Fruit fly (Drosophila melanogaster) whole organism, embryonic: ENCODE data around the gene CG15375.
A peak's percentile ranks its signal among the peaks of the same experiment; 100 is the strongest.

Source experiments
- Abd-B ChIP-seq: fragments of 200-800 bp; sonication (Bioruptor generic); optimal IDR thresholded peaks from 2 replicates; lab custom pipeline; 2018; ENCODE audit warnings: missing biosample characterization, mild to moderate bottlenecking, missing genetic modification characterization, moderate library complexity
- CG12659 ChIP-seq: fragments of 200-800 bp; sonication (Bioruptor generic); optimal IDR thresholded peaks from 3 replicates; lab custom pipeline; 2017; ENCODE audit warnings: mild to moderate bottlenecking, missing biosample characterization, missing genetic modification reagents, missing genetic modification characterization
- CG13775 ChIP-seq: fragments of 200-800 bp; sonication (Bioruptor generic); optimal IDR thresholded peaks from 3 replicates; lab custom pipeline; 2017; ENCODE audit warnings: missing biosample characterization, mild to moderate bottlenecking, missing genetic modification characterization
- CG14667 ChIP-seq: fragments of 200-800 bp; sonication (Bioruptor generic); IDR thresholded peaks from 2 replicates; pipeline ENCODE4 v1.3.6; 2022; ENCODE audit warnings: missing biosample characterization, missing genetic modification characterization
- CG14710 ChIP-seq: fragments of 200-800 bp; sonication (Bioruptor generic); optimal IDR thresholded peaks from 3 replicates; lab custom pipeline; 2019; ENCODE audit warnings: missing biosample characterization, mild to moderate bottlenecking, missing genetic modification characterization, moderate library complexity
- CG16813 ChIP-seq: fragments of 200-800 bp; sonication (Bioruptor generic); IDR thresholded peaks from 3 replicates; pipeline ENCODE4 v1.3.6; 2022; ENCODE audit warnings: missing biosample characterization, missing genetic modification characterization; ENCODE audit not compliant: partially characterized antibody
- CG17361 ChIP-seq: fragments of 200-800 bp; sonication (Bioruptor generic); IDR thresholded peaks from 3 replicates; pipeline ENCODE4 v1.3.6; 2022; ENCODE audit warnings: missing biosample characterization, missing genetic modification characterization
- CG17385 ChIP-seq: fragments of 200-800 bp; sonication (Bioruptor generic); optimal IDR thresholded peaks from 3 replicates; lab custom pipeline; 2018; ENCODE audit warnings: missing biosample characterization, mild to moderate bottlenecking, missing genetic modification characterization
- CG17612 ChIP-seq: fragments of 200-800 bp; sonication (Bioruptor generic); IDR thresholded peaks from 2 replicates; pipeline ENCODE4 v1.3.6; 2022; ENCODE audit warnings: missing biosample characterization, missing genetic modification characterization
- CG17829 ChIP-seq: fragments of 200-800 bp; optimal IDR thresholded peaks from 2 replicates; lab custom pipeline; 2019; ENCODE audit warnings: missing biosample characterization, mild to moderate bottlenecking, missing genetic modification characterization, moderate library complexity
- CG2875 ChIP-seq: fragments of 200-800 bp; sonication (Bioruptor generic); optimal IDR thresholded peaks from 2 replicates; lab custom pipeline; 2017; ENCODE audit warnings: missing biosample characterization, mild to moderate bottlenecking, missing genetic modification characterization, missing genetic modification reagents
- CG31441 ChIP-seq: fragments of 200-800 bp; sonication (Bioruptor generic); IDR thresholded peaks from 2 replicates; pipeline ENCODE4 v1.3.6; 2022; ENCODE audit warnings: missing biosample characterization, missing genetic modification characterization
- CG32767 ChIP-seq: fragments of 200-800 bp; sonication (Bioruptor generic); IDR thresholded peaks from 2 replicates; pipeline ENCODE4 v1.3.6; 2022; ENCODE audit warnings: missing biosample characterization, missing genetic modification characterization
- CG3407 ChIP-seq: fragments of 200-800 bp; sonication (Bioruptor generic); optimal IDR thresholded peaks from 2 replicates; lab custom pipeline; 2018; ENCODE audit warnings: missing biosample characterization, mild to moderate bottlenecking, missing genetic modification characterization
- CG6791 ChIP-seq: fragments of 200-800 bp; sonication (Bioruptor generic); IDR thresholded peaks from 3 replicates; pipeline ENCODE4 v1.3.6; 2022; ENCODE audit warnings: missing biosample characterization, missing genetic modification characterization; ENCODE audit not compliant: partially characterized antibody
- CG7271 ChIP-seq: fragments of 200-800 bp; sonication (Bioruptor generic); optimal IDR thresholded peaks from 2 replicates; lab custom pipeline; 2018; ENCODE audit warnings: missing biosample characterization, mild to moderate bottlenecking, missing genetic modification characterization, moderate library complexity
- CG8359 ChIP-seq: fragments of 200-800 bp; sonication (Bioruptor generic); optimal IDR thresholded peaks from 2 replicates; lab custom pipeline; 2017; ENCODE audit warnings: missing biosample characterization, mild to moderate bottlenecking, missing genetic modification characterization, borderline replicate concordance
- CG9437 ChIP-seq: fragments of 200-800 bp; sonication (Bioruptor generic); optimal IDR thresholded peaks from 2 replicates; lab custom pipeline; 2018; ENCODE audit warnings: missing biosample characterization, mild to moderate bottlenecking, missing genetic modification characterization
- CTCF ChIP-seq: fragments of 200-800 bp; sonication (Bioruptor generic); optimal IDR thresholded peaks from 2 replicates; lab custom pipeline; 2017; ENCODE audit warnings: missing biosample characterization, mild to moderate bottlenecking, missing genetic modification characterization, moderate library complexity
- CrebB ChIP-seq: fragments of 200-800 bp; sonication (Bioruptor generic); optimal IDR thresholded peaks from 3 replicates; lab custom pipeline; 2018; ENCODE audit warnings: missing biosample characterization, mild to moderate bottlenecking, missing genetic modification characterization
- Dbx ChIP-seq: fragments of 200-800 bp; sonication (Bioruptor generic); IDR thresholded peaks from 3 replicates; pipeline ENCODE4 v1.3.6; 2022; ENCODE audit warnings: missing biosample characterization, missing genetic modification characterization
- Drgx ChIP-seq: fragments of 200-800 bp; sonication (Bioruptor generic); IDR thresholded peaks from 2 replicates; pipeline ENCODE4 v1.3.6; 2022; ENCODE audit warnings: missing biosample characterization, missing genetic modification characterization
- HLH3B ChIP-seq: fragments of 200-800 bp; sonication (Bioruptor generic); IDR thresholded peaks from 2 replicates; pipeline ENCODE4 v1.3.6; 2022; ENCODE audit warnings: missing biosample characterization, missing genetic modification characterization
- HLH4C ChIP-seq: fragments of 200-800 bp; sonication (Bioruptor generic); IDR thresholded peaks from 3 replicates; pipeline ENCODE4 v1.3.6; 2022; ENCODE audit warnings: missing biosample characterization, missing genetic modification characterization; ENCODE audit not compliant: partially characterized antibody
- HLH54F ChIP-seq: fragments of 200-800 bp; sonication (Bioruptor generic); optimal IDR thresholded peaks from 3 replicates; lab custom pipeline; 2016; ENCODE audit warnings: missing biosample characterization, missing genetic modification characterization
- HmgD ChIP-seq: fragments of 200-800 bp; sonication (Bioruptor generic); optimal IDR thresholded peaks from 3 replicates; lab custom pipeline; 2016; ENCODE audit warnings: missing biosample characterization, missing genetic modification characterization
- Hsf ChIP-seq: fragments of 200-800 bp; sonication (Bioruptor generic); optimal IDR thresholded peaks from 3 replicates; lab custom pipeline; 2016; ENCODE audit warnings: missing biosample characterization, missing genetic modification characterization
- Lim3 ChIP-seq: fragments of 200-800 bp; sonication (Bioruptor generic); IDR thresholded peaks from 2 replicates; pipeline ENCODE4 v1.3.6; 2022; ENCODE audit warnings: missing biosample characterization, missing genetic modification characterization
- Max ChIP-seq: fragments of 200-800 bp; sonication (Bioruptor generic); optimal IDR thresholded peaks from 2 replicates; lab custom pipeline; 2016; ENCODE audit warnings: missing biosample characterization, mild to moderate bottlenecking, missing genetic modification characterization
- Optix ChIP-seq: fragments of 200-800 bp; sonication (Bioruptor generic); IDR thresholded peaks from 3 replicates; pipeline ENCODE4 v1.3.6; 2022; ENCODE audit warnings: missing biosample characterization, missing genetic modification characterization
- Sin3A ChIP-seq: fragments of >200 bp; optimal IDR thresholded peaks from 2 replicates; lab custom pipeline; 2018
- Sry-β ChIP-seq: fragments of 200-800 bp; sonication (Bioruptor generic); optimal IDR thresholded peaks from 2 replicates; lab custom pipeline; 2018; ENCODE audit warnings: missing biosample characterization, mild to moderate bottlenecking, missing genetic modification characterization, moderate library complexity
- Stat92E ChIP-seq, 3 experiments: fragments of >200 bp in 2 of 3; fragments of 200-800 bp in 1 of 3; sonication (Bioruptor generic) in 1 of 3; optimal IDR thresholded peaks; 2 replicates each; lab custom pipeline; 2017 to 2019; ENCODE audit warnings: missing biosample characterization in 3 of 3, missing genetic modification characterization in 3 of 3, mild to moderate bottlenecking in 1 of 3, moderate library complexity in 1 of 3
- YL-1 ChIP-seq: fragments of 200-800 bp; sonication (Bioruptor generic); optimal IDR thresholded peaks from 3 replicates; lab custom pipeline; 2017; ENCODE audit warnings: missing biosample characterization, mild to moderate bottlenecking, missing genetic modification characterization
- bab2 ChIP-seq: fragments of 200-800 bp; sonication (Bioruptor generic); optimal IDR thresholded peaks from 2 replicates; lab custom pipeline; 2016; ENCODE audit warnings: missing biosample characterization, missing genetic modification characterization
- bsh ChIP-seq, 2 experiments: fragments of 200-800 bp; sonication (Bioruptor generic); optimal IDR thresholded peaks; 2 replicates each; lab custom pipeline; 2017 to 2018; ENCODE audit warnings: mild to moderate bottlenecking in 2 of 2, missing biosample characterization in 2 of 2, missing genetic modification characterization in 2 of 2, moderate library complexity in 1 of 2
- gfzf ChIP-seq: fragments of 200-800 bp; sonication (Bioruptor generic); optimal IDR thresholded peaks from 2 replicates; lab custom pipeline; 2016; ENCODE audit warnings: missing biosample characterization, mild to moderate bottlenecking, missing genetic modification characterization, moderate library complexity
- ind ChIP-seq: fragments of 200-800 bp; sonication (Bioruptor generic); optimal IDR thresholded peaks from 3 replicates; lab custom pipeline; 2016; ENCODE audit warnings: missing biosample characterization, missing genetic modification characterization
- kay ChIP-seq: fragments of 200-800 bp; sonication (Bioruptor generic); optimal IDR thresholded peaks from 2 replicates; lab custom pipeline; 2016; ENCODE audit warnings: missing biosample characterization, missing genetic modification characterization
- knrl ChIP-seq: fragments of 200-800 bp; sonication (Bioruptor generic); IDR thresholded peaks from 3 replicates; pipeline ENCODE4 v1.3.6; 2022; ENCODE audit warnings: missing biosample characterization, missing genetic modification characterization; ENCODE audit not compliant: partially characterized antibody
- nau ChIP-seq: fragments of 200-800 bp; sonication (Bioruptor generic); optimal IDR thresholded peaks from 3 replicates; lab custom pipeline; 2017; ENCODE audit warnings: missing biosample characterization, mild to moderate bottlenecking, missing genetic modification characterization, missing genetic modification reagents
- odd ChIP-seq: fragments of 200-800 bp; sonication (Bioruptor generic); optimal IDR thresholded peaks from 2 replicates; lab custom pipeline; 2017; ENCODE audit warnings: missing biosample characterization, mild to moderate bottlenecking, missing genetic modification characterization
- phol ChIP-seq: fragments of 200-800 bp; sonication (Bioruptor generic); optimal IDR thresholded peaks from 3 replicates; lab custom pipeline; 2018; ENCODE audit warnings: missing biosample characterization, mild to moderate bottlenecking, missing genetic modification characterization, moderate library complexity
- prd ChIP-seq, 3 experiments: fragments of >200 bp in 2 of 3; fragments of 200-800 bp in 1 of 3; sonication (Bioruptor generic) in 1 of 3; optimal IDR thresholded peaks in 2 of 3; IDR thresholded peaks in 1 of 3; 2 replicates in 2 of 3; 3 replicates in 1 of 3; pipeline versions ENCODE4 v1.3.6 to Lab custom; 2017 to 2022; ENCODE audit warnings: missing biosample characterization in 1 of 3, missing genetic modification characterization in 1 of 3
- pum ChIP-seq: fragments of 200-800 bp; sonication (Bioruptor generic); optimal IDR thresholded peaks from 2 replicates; lab custom pipeline; 2016; ENCODE audit warnings: missing biosample characterization, missing genetic modification characterization
- sens ChIP-seq: fragments of 200-800 bp; sonication (Bioruptor generic); peaks from one replicate; lab custom pipeline; 2016; ENCODE audit warnings: missing biosample characterization, missing genetic modification characterization
- slbo ChIP-seq: fragments of 200-800 bp; sonication (Bioruptor generic); IDR thresholded peaks from 2 replicates; pipeline ENCODE4 v1.3.6; 2022; ENCODE audit warnings: missing biosample characterization, missing genetic modification characterization
- trem ChIP-seq: fragments of 200-800 bp; optimal IDR thresholded peaks from 3 replicates; lab custom pipeline; 2019; ENCODE audit warnings: missing biosample characterization, mild to moderate bottlenecking, missing genetic modification characterization, moderate library complexity
- ttk ChIP-seq: fragments of 200-800 bp; sonication (Bioruptor generic); IDR thresholded peaks from 2 replicates; pipeline ENCODE4 v2.1.2; 2022; ENCODE audit warnings: missing biosample characterization, missing genetic modification characterization
- vvl ChIP-seq: fragments of 200-800 bp; sonication (Bioruptor generic); IDR thresholded peaks from 2 replicates; pipeline ENCODE4 v1.3.6; 2022; ENCODE audit warnings: missing biosample characterization, missing genetic modification characterization

Gene CG15375

DNA sequence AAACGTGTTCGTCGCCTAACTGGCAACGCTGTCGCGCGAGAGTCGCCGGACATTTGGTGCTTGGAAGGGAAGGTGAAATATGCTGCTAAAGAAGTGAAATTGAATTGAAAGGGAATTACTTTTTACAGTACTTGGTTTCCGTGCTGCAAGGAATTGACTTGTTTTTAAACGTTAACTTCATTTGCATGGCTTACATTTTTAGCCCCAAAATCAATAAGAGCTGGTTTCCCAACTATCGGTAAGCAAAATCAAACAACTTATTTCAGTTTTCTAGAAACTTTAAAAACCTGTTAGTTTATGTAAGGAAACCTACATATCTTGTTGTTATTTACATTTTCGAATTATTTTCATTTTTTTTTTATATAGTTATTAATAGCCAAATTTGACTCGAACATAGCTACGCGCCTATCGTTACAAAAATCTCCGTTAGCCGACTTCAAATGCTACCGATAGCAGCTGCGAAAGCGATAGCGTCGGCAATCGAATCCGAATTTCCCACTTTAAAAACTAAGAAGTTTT is 12.6 kb downstream of the CG15375 start, which contains the start of the genes dgt4 and Nsun2 (continued):
- TF ChIP-seq CG17385 (GFP tag; lab: Kevin White, UChicago): no peak
- TF ChIP-seq CG9437: no peak
- no peak for TF ChIP-seq CG32767
- no peak for TF ChIP-seq odd (GFP tag; lab: Kevin White, UChicago)
- TF ChIP-seq Max: peak; percentile 44
- TF ChIP-seq vvl (GFP tag; lab: Robert Waterston, UW): 0 out of 2 replicates have a peak, but pooled peaks have one; percentile 33
- no peak for TF ChIP-seq CG7271
- no peak for TF ChIP-seq Optix (GFP tag; lab: Robert Waterston, UW)
- TF ChIP-seq Sry-β (GFP tag; lab: Kevin White, UChicago): peak; percentile 65
- TF ChIP-seq CG14667 (GFP tag; lab: Robert Waterston, UW): no peak
- TF ChIP-seq trem (tag; lab: Kevin White, UChicago): peak; percentile 21
- peak; percentile 55; the same call in 1 of the 3 replicates for TF ChIP-seq CG16813 (GFP tag; lab: Robert Waterston, UW)
- TF ChIP-seq ttk (GFP tag; lab: Robert Waterston, UW): no peak
- no peak for TF ChIP-seq CrebB (tag; lab: Kevin White, UChicago)
- peak; percentile 13 for TF ChIP-seq gfzf
- no peak for TF ChIP-seq CG8359 (GFP tag; lab: Kevin White, UChicago)
- TF ChIP-seq CG17361 (GFP tag; lab: Robert Waterston, UW): no peak; the same call in 2 of the 3 replicates
- peak; percentile 40 for TF ChIP-seq CG14710 (tag; lab: Kevin White, UChicago)
- TF ChIP-seq bsh (GFP tag; optimal IDR thresholded peaks at IDR 0.05; lab: Kevin White, UChicago): no peak
- TF ChIP-seq CG17612 (GFP tag; lab: Robert Waterston, UW): no peak
- no peak for TF ChIP-seq nau
- peak; percentile 25 for TF ChIP-seq phol
- TF ChIP-seq CG2875 (GFP tag; lab: Kevin White, UChicago): no peak
- peak; percentile 18 for TF ChIP-seq Hsf (GFP tag; lab: Kevin White, UChicago)
- peak; percentile 63; the same call in 2 of the 3 replicates for TF ChIP-seq knrl
- TF ChIP-seq CTCF (GFP tag; lab: Kevin White, UChicago): no peak
- no peak for TF ChIP-seq Drgx
- 0 out of 2 replicates have a peak, but pooled peaks have one; percentile 13 for TF ChIP-seq CG31441
- peak; percentile 51 for TF ChIP-seq Sin3A (lab: Kevin White, UChicago)
- peak; percentile 41 for TF ChIP-seq ind (GFP tag; lab: Kevin White, UChicago)
- no peak for TF ChIP-seq prd (optimal IDR thresholded peaks at IDR 0.05; lab: Kevin White, UChicago)
- TF ChIP-seq prd (GFP tag; IDR thresholded peaks at IDR 0.05; lab: Robert Waterston, UW): peak; percentile 27; the same call in 1 of the 3 replicates
- peak; percentile 32 for TF ChIP-seq CG12659 (GFP tag; lab: Kevin White, UChicago)
- no peak for TF ChIP-seq Stat92E (GFP tag; optimal IDR thresholded peaks at IDR 0.05; lab: Kevin White, UChicago)
- TF ChIP-seq sens (GFP tag; lab: Kevin White, UChicago): peak; percentile 62
- no peak for TF ChIP-seq Dbx
- peak; percentile 49 for TF ChIP-seq YL-1
- no peak for TF ChIP-seq HLH3B (GFP tag; lab: Robert Waterston, UW)
- peak; percentile 14 for TF ChIP-seq HLH54F (GFP tag; lab: Kevin White, UChicago)
- TF ChIP-seq HmgD (GFP tag; lab: Kevin White, UChicago): no peak
- TF ChIP-seq slbo: peak; percentile 33; the same call in 1 of the 2 replicates
- TF ChIP-seq CG3407 (GFP tag; lab: Kevin White, UChicago): no peak
- peak; percentile 29 for TF ChIP-seq kay (GFP tag; lab: Kevin White, UChicago)
- TF ChIP-seq pum (GFP tag; lab: Kevin White, UChicago): no peak
- peak; percentile 49 for TF ChIP-seq CG13775 (GFP tag; lab: Kevin White, UChicago)
- peak; percentile 1 for TF ChIP-seq bab2
- no peak for TF ChIP-seq Abd-B (GFP tag; lab: Kevin White, UChicago)
- TF ChIP-seq HLH4C (GFP tag; lab: Robert Waterston, UW): 0 out of 3 replicates have a peak, but pooled peaks have one; percentile 46
- TF ChIP-seq Lim3: no peak
- TF ChIP-seq CG6791 (GFP tag; lab: Robert Waterston, UW): 0 out of 3 replicates have a peak, but pooled peaks have one; percentile 50
- TF ChIP-seq CG17829 (tag; lab: Kevin White, UChicago): no peak
